In genomic region chrX:6462479-6462878, ce11 we compare ENCODE assay signal across 3 worm cellular contexts.
TF ChIP-seq lines count a peak whose summit lies in the region.

No protein-coding gene starts in this region.

TF ChIP-seq in whole organism, L2 larva, 48 proteins besides CTCF, POLR2A, EP300 and RAD21:
- TF ChIP-seq fos-1 (tag; optimal IDR thresholded peaks at IDR 0.05; lab: Kevin White, UChicago), result peak; percentile 55
- peak; percentile 34 for TF ChIP-seq sma-9 (GFP tag; optimal IDR thresholded peaks at IDR 0.05; lab: Kevin White, UChicago)
- TF ChIP-seq sma-9 (tag; optimal IDR thresholded peaks at IDR 0.05; lab: Kevin White, UChicago), result no peak
- TF ChIP-seq mab-5 (tag; optimal IDR thresholded peaks at IDR 0.05; lab: Kevin White, UChicago), result no peak

TF ChIP-seq in whole organism, L3 larva, 47 proteins besides CTCF, POLR2A, EP300 and RAD21:
- TF ChIP-seq daf-12 (tag; optimal IDR thresholded peaks at IDR 0.05; lab: Kevin White, UChicago), result no peak
- no peak for TF ChIP-seq ceh-16 (tag; optimal IDR thresholded peaks at IDR 0.05; lab: Kevin White, UChicago)
- no peak for TF ChIP-seq lin-15B (tag; optimal IDR thresholded peaks at IDR 0.05; lab: Kevin White, UChicago)
- TF ChIP-seq snpc-4 (tag; optimal IDR thresholded peaks at IDR 0.05; lab: Kevin White, UChicago), result no peak
- TF ChIP-seq fos-1 (tag; optimal IDR thresholded peaks at IDR 0.05; lab: Kevin White, UChicago), result no peak
- TF ChIP-seq unc-62 (GFP tag; optimal IDR thresholded peaks at IDR 0.05; lab: Kevin White, UChicago), result no peak
- TF ChIP-seq ceh-28 (tag; optimal IDR thresholded peaks at IDR 0.05; lab: Kevin White, UChicago), result no peak
- no peak for TF ChIP-seq nhr-76 (tag; optimal IDR thresholded peaks at IDR 0.05; lab: Kevin White, UChicago)
- TF ChIP-seq elt-2 (tag; optimal IDR thresholded peaks at IDR 0.05; lab: Kevin White, UChicago), result peak; percentile 29
- no peak for TF ChIP-seq ztf-11 (tag; optimal IDR thresholded peaks at IDR 0.05; lab: Kevin White, UChicago)
- no peak for TF ChIP-seq nhr-12 (tag; optimal IDR thresholded peaks at IDR 0.05; lab: Kevin White, UChicago)
- TF ChIP-seq pqm-1 (tag; optimal IDR thresholded peaks at IDR 0.05; lab: Kevin White, UChicago), result peak; percentile 33
- no peak for TF ChIP-seq fkh-2 (tag; optimal IDR thresholded peaks at IDR 0.05; lab: Kevin White, UChicago)
- TF ChIP-seq nfya-1 (tag; optimal IDR thresholded peaks at IDR 0.05; lab: Kevin White, UChicago; ENCODE audit: insufficient read depth), result no peak

TF ChIP-seq in whole organism, L4 larva, 104 proteins besides CTCF, POLR2A, EP300 and RAD21:
- no peak for TF ChIP-seq ztf-7 (tag; optimal IDR thresholded peaks at IDR 0.05; lab: Kevin White, UChicago)
- TF ChIP-seq daf-16 (GFP tag; optimal IDR thresholded peaks at IDR 0.05; lab: Kevin White, UChicago), result no peak
- TF ChIP-seq daf-16 (tag; optimal IDR thresholded peaks at IDR 0.05; lab: Kevin White, UChicago), result peak; percentile 15
- peak; percentile 65 for TF ChIP-seq pqm-1 (tag; optimal IDR thresholded peaks at IDR 0.05; lab: Kevin White, UChicago)
- TF ChIP-seq dmd-6 (GFP tag; IDR thresholded peaks at IDR 0.05; lab: Robert Waterston, UW), result peak; percentile 55

Comparison
In these comparisons a context has a peak if more than half of its experiments do, and no peak if none do; other contexts are left out.
1. Of the 23 proteins assayed by ChIP-seq in both whole organism, L4 larva and whole organism, L2 larva: peak only in whole organism, L4 larva: none; only in whole organism, L2 larva: fos-1; in both: none; in neither: 22.